Worm (Caenorhabditis elegans): Measurements from ENCODE around the gene srbc-14.

- TF ChIP-seq nhr-77 (tag; optimal IDR thresholded peaks at IDR 0.05) (no peak), unc-62 (GFP tag; optimal IDR thresholded peaks at IDR 0.05 in 1 of 2) (no peak), unc-62 (tag; optimal IDR thresholded peaks at IDR 0.05) (no peak), lin-39 (tag; optimal IDR thresholded peaks at IDR 0.05) (no peak), nhr-6 (tag; optimal IDR thresholded peaks at IDR 0.05) (no peak), ama-1 (optimal IDR thresholded peaks at IDR 0.05) (no peak), unc-130 (GFP tag; optimal IDR thresholded peaks at IDR 0.05) (no peak), unc-39 (tag; optimal IDR thresholded peaks at IDR 0.05) (no peak), ceh-62 (tag; optimal IDR thresholded peaks at IDR 0.05) (no peak)
Observed at ce11 chrV:17077889-17078288, 6.4 kb upstream of the srbc-14 start, which contains the start of gene T05E12.3.
